Fruit fly (Drosophila melanogaster): ENCODE results near the gene CG18223.

The CG18223 gene

DNA sequence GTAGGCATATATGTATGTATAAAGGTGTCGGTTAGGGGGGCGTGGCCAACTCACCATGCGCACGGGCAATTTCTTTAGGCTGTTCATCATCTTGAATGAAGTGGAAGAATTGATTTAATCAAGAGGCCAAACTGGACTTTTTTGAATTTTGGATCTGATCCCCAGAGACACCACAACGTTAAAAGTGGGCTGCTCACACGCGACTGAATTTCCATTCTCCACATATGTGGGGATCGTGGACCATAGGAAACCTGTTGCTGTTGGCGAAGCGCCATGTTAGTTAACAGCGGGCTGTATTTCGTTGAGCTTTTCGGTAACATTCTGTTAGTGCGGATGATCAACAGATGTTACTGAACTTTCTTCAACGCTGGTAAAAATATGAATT is 22.0 kb downstream of the CG18223 start, which contains the start of gene CG3902 (continued):
- no peak for TF ChIP-seq wek (GFP tag; optimal IDR thresholded peaks at IDR 0.05)
- no peak for TF ChIP-seq CG33557 (GFP tag; optimal IDR thresholded peaks at IDR 0.05)
- peak; percentile 43; the same call in 1 of the 2 replicates for TF ChIP-seq amos (GFP tag; IDR thresholded peaks at IDR 0.05; ENCODE audit: partially characterized antibody)
- TF ChIP-seq Deaf1 (tag; optimal IDR thresholded peaks at IDR 0.05), result peak; percentile 61
- peak; percentile 48 for TF ChIP-seq CTCF (GFP tag; optimal IDR thresholded peaks at IDR 0.05)
- no peak for TF ChIP-seq bowl (GFP tag; IDR thresholded peaks at IDR 0.05)
- no peak for TF ChIP-seq CG10565 (GFP tag; optimal IDR thresholded peaks at IDR 0.05)
- no peak for TF ChIP-seq CG15601 (tag; optimal IDR thresholded peaks at IDR 0.05)
- no peak for TF ChIP-seq CG14965 (GFP tag; optimal IDR thresholded peaks at IDR 0.05; ENCODE audit: borderline replicate concordance)
- TF ChIP-seq CG9876 (GFP tag; optimal IDR thresholded peaks at IDR 0.05), result no peak
- no peak for TF ChIP-seq Nf-YB (GFP tag; optimal IDR thresholded peaks at IDR 0.05)
- TF ChIP-seq CG11085 (GFP tag; IDR thresholded peaks at IDR 0.05), result no peak
- no peak for TF ChIP-seq fd102C (GFP tag; optimal IDR thresholded peaks at IDR 0.05)
- TF ChIP-seq Antp (GFP tag; optimal IDR thresholded peaks at IDR 0.05), result no peak
- peak; percentile 2 for TF ChIP-seq scrt (GFP tag; optimal IDR thresholded peaks at IDR 0.05)
- TF ChIP-seq CG6654 (GFP tag; optimal IDR thresholded peaks at IDR 0.05), result no peak
- TF ChIP-seq dysf (GFP tag; IDR thresholded peaks at IDR 0.05), result no peak; the same call in 2 of the 3 replicates
- peak; percentile 47 for TF ChIP-seq slbo (GFP tag; IDR thresholded peaks at IDR 0.05)
- TF ChIP-seq emc (GFP tag; optimal IDR thresholded peaks at IDR 0.05), result no peak
- TF ChIP-seq CG7372 (GFP tag; IDR thresholded peaks at IDR 0.05), result no peak
- peak; percentile 72 for TF ChIP-seq CG34376 (GFP tag; optimal IDR thresholded peaks at IDR 0.05)
- TF ChIP-seq pzg (GFP tag; optimal IDR thresholded peaks at IDR 0.05), result no peak
- no peak for TF ChIP-seq CG11695 (GFP tag; IDR thresholded peaks at IDR 0.05)
- TF ChIP-seq CG32772 (GFP tag; IDR thresholded peaks at IDR 0.05), result no peak
- no peak for TF ChIP-seq ase (GFP tag; IDR thresholded peaks at IDR 0.05)
- TF ChIP-seq CG1603 (tag; optimal IDR thresholded peaks at IDR 0.05), result peak; percentile 29
- TF ChIP-seq ci (GFP tag; IDR thresholded peaks at IDR 0.05), result peak; percentile 83; the same call in 2 of the 3 replicates
- peak; percentile 71 for TF ChIP-seq vvl (GFP tag; IDR thresholded peaks at IDR 0.05)
- no peak for TF ChIP-seq sna (GFP tag; IDR thresholded peaks at IDR 0.05; ENCODE audit: partially characterized antibody)
- no peak for TF ChIP-seq ATbp (GFP tag; optimal IDR thresholded peaks at IDR 0.05)
- TF ChIP-seq Lim3 (GFP tag; IDR thresholded peaks at IDR 0.05), result no peak
- no peak for TF ChIP-seq tgo (GFP tag; IDR thresholded peaks at IDR 0.05)
- peak; percentile 28 for TF ChIP-seq CHES-1-like (GFP tag; optimal IDR thresholded peaks at IDR 0.05)
- no peak for TF ChIP-seq corto (GFP tag; optimal IDR thresholded peaks at IDR 0.05)
- TF ChIP-seq CG11560 (tag; IDR thresholded peaks at IDR 0.05), result no peak
- TF ChIP-seq br (optimal IDR thresholded peaks at IDR 0.05), result no peak
- TF ChIP-seq Blimp-1 (GFP tag; optimal IDR thresholded peaks at IDR 0.05), result no peak
- peak; percentile 12 for TF ChIP-seq mirr (GFP tag; optimal IDR thresholded peaks at IDR 0.05)
- peak; percentile 76 for TF ChIP-seq cwo (GFP tag; optimal IDR thresholded peaks at IDR 0.05)
- TF ChIP-seq Myb (GFP tag; optimal IDR thresholded peaks at IDR 0.05), result no peak
- no peak for TF ChIP-seq CG17361 (GFP tag; IDR thresholded peaks at IDR 0.05)
- TF ChIP-seq Dip2 (GFP tag; IDR thresholded peaks at IDR 0.05), result no peak
- TF ChIP-seq pita (GFP tag; optimal IDR thresholded peaks at IDR 0.05), result no peak
- peak; percentile 43 for TF ChIP-seq odd (GFP tag; optimal IDR thresholded peaks at IDR 0.05)
- peak; percentile 75 for TF ChIP-seq chm (GFP tag; IDR thresholded peaks at IDR 0.05)
- no peak for TF ChIP-seq sima (GFP tag; optimal IDR thresholded peaks at IDR 0.05)
- TF ChIP-seq CG12659 (GFP tag; optimal IDR thresholded peaks at IDR 0.05), result peak; percentile 49
- peak; percentile 7 for TF ChIP-seq CG33213 (GFP tag; optimal IDR thresholded peaks at IDR 0.05)
- TF ChIP-seq tna (GFP tag; IDR thresholded peaks at IDR 0.05; ENCODE audit: partially characterized antibody), result no peak; the same call in 1 of the 2 replicates
- TF ChIP-seq CG10366 (GFP tag; IDR thresholded peaks at IDR 0.05), result no peak
- peak; percentile 92 for TF ChIP-seq Med (GFP tag)
- TF ChIP-seq wor (GFP tag; IDR thresholded peaks at IDR 0.05), result no peak
